Fruit fly (Drosophila melanogaster) whole organism, prepupa: ENCODE data around the gene CG14036.
A peak's percentile ranks its signal among the peaks of the same experiment; 100 is the strongest.

Source experiments
- Blimp-1 ChIP-seq: fragments of 200-800 bp; sonication (Bioruptor generic); optimal IDR thresholded peaks from 3 replicates; lab custom pipeline; 2017; ENCODE audit warnings: missing biosample characterization, missing genetic modification characterization, mild to moderate bottlenecking, moderate library complexity, missing genetic modification reagents
- CG11294 ChIP-seq: fragments of 200-800 bp; sonication (Bioruptor generic); IDR thresholded peaks from 2 replicates; pipeline ENCODE4 v1.3.6; 2022; ENCODE audit warnings: missing biosample characterization, missing genetic modification characterization
- CG11762 ChIP-seq: fragments of 200-800 bp; sonication (Bioruptor generic); optimal IDR thresholded peaks from 3 replicates; lab custom pipeline; 2016; ENCODE audit warnings: missing biosample characterization, missing genetic modification characterization; ENCODE audit not compliant: insufficient read depth
- CG11902 ChIP-seq: fragments of 200-800 bp; sonication (Bioruptor generic); optimal IDR thresholded peaks from 3 replicates; lab custom pipeline; 2016; ENCODE audit warnings: missing biosample characterization, missing genetic modification characterization
- CG15336 ChIP-seq: fragments of 200-800 bp; sonication (Bioruptor generic); IDR thresholded peaks from 2 replicates; pipeline ENCODE4 v1.3.6; 2022; ENCODE audit warnings: missing biosample characterization, missing genetic modification characterization
- CG1621 ChIP-seq: fragments of 200-800 bp; sonication (Bioruptor generic); optimal IDR thresholded peaks from 3 replicates; lab custom pipeline; 2018; ENCODE audit warnings: missing biosample characterization, mild to moderate bottlenecking, missing genetic modification characterization
- CG16779 ChIP-seq: fragments of 200-800 bp; sonication (Bioruptor generic); optimal IDR thresholded peaks from 3 replicates; lab custom pipeline; 2017; ENCODE audit warnings: missing biosample characterization, mild to moderate bottlenecking, missing genetic modification characterization
- CG3032 ChIP-seq: fragments of 200-800 bp; optimal IDR thresholded peaks from 2 replicates; lab custom pipeline; 2019; ENCODE audit warnings: missing biosample characterization, mild to moderate bottlenecking, missing genetic modification characterization, moderate library complexity
- CG31627 ChIP-seq: fragments of 200-800 bp; sonication (Bioruptor generic); optimal IDR thresholded peaks from 3 replicates; lab custom pipeline; 2016; ENCODE audit warnings: missing biosample characterization, missing genetic modification characterization
- CG32006 ChIP-seq: fragments of 200-800 bp; sonication (Bioruptor generic); optimal IDR thresholded peaks from 3 replicates; lab custom pipeline; 2017; ENCODE audit warnings: missing biosample characterization, mild to moderate bottlenecking, missing genetic modification characterization
- CG34406 ChIP-seq: fragments of 200-800 bp; sonication (Bioruptor generic); optimal IDR thresholded peaks from 3 replicates; lab custom pipeline; 2016; ENCODE audit warnings: missing biosample characterization, missing genetic modification characterization
- CG3919 ChIP-seq: fragments of 200-800 bp; sonication (Bioruptor generic); optimal IDR thresholded peaks from 3 replicates; lab custom pipeline; 2016; ENCODE audit warnings: missing biosample characterization, missing genetic modification characterization
- CG6163 ChIP-seq: fragments of 200-800 bp; sonication (Bioruptor generic); IDR thresholded peaks from 3 replicates; pipeline ENCODE4 v1.3.6; 2022; ENCODE audit warnings: missing biosample characterization, missing genetic modification characterization
- CG6792 ChIP-seq: fragments of 200-800 bp; sonication (Bioruptor generic); optimal IDR thresholded peaks from 3 replicates; lab custom pipeline; 2016; ENCODE audit warnings: missing biosample characterization, missing genetic modification characterization
- CG7368 ChIP-seq: fragments of 200-800 bp; sonication (Bioruptor generic); optimal IDR thresholded peaks from 3 replicates; lab custom pipeline; 2016; ENCODE audit warnings: missing biosample characterization, missing genetic modification characterization
- CG8119 ChIP-seq: fragments of 200-800 bp; sonication (Bioruptor generic); IDR thresholded peaks from 3 replicates; pipeline ENCODE4 v1.3.6; 2022; ENCODE audit warnings: missing biosample characterization, missing genetic modification characterization
- CG8632 ChIP-seq: fragments of 200-800 bp; sonication (Bioruptor generic); optimal IDR thresholded peaks from 3 replicates; lab custom pipeline; 2016; ENCODE audit warnings: missing biosample characterization, missing genetic modification characterization
- Eip75B ChIP-seq: fragments of 200-800 bp; sonication (Bioruptor generic); optimal IDR thresholded peaks from 3 replicates; lab custom pipeline; 2016; ENCODE audit warnings: missing biosample characterization, missing genetic modification characterization
- Eip78C ChIP-seq: fragments of 200-800 bp; sonication (Bioruptor generic); peaks from one replicate; lab custom pipeline; 2016; ENCODE audit warnings: missing biosample characterization, missing genetic modification characterization
- Ets21C ChIP-seq: fragments of 200-800 bp; sonication (Bioruptor generic); optimal IDR thresholded peaks from 3 replicates; lab custom pipeline; 2016; ENCODE audit warnings: missing biosample characterization, missing genetic modification characterization
- Ets96B ChIP-seq: fragments of 200-800 bp; optimal IDR thresholded peaks from 2 replicates; lab custom pipeline; 2019; ENCODE audit warnings: missing biosample characterization, mild to moderate bottlenecking, missing genetic modification characterization, moderate library complexity
- Gug ChIP-seq: fragments of 200-800 bp; sonication (Bioruptor generic); IDR thresholded peaks from 2 replicates; pipeline ENCODE4 v1.3.6; 2022; ENCODE audit warnings: missing biosample characterization, missing genetic modification characterization
- Hr38 ChIP-seq: sonication (Bioruptor generic); optimal IDR thresholded peaks from 2 replicates; lab custom pipeline; 2016; ENCODE audit warnings: missing biosample characterization, missing genetic modification characterization
- Hr39 ChIP-seq: fragments of 200-800 bp; sonication (Bioruptor generic); optimal IDR thresholded peaks from 2 replicates; lab custom pipeline; 2016; ENCODE audit warnings: missing biosample characterization, missing genetic modification characterization
- Hr4 ChIP-seq: fragments of 200-800 bp; sonication (Bioruptor generic); optimal IDR thresholded peaks from 3 replicates; lab custom pipeline; 2016; ENCODE audit warnings: missing biosample characterization, missing genetic modification characterization
- Lpt ChIP-seq: fragments of 200-800 bp; sonication (Bioruptor generic); optimal IDR thresholded peaks from 3 replicates; lab custom pipeline; 2016; ENCODE audit warnings: missing biosample characterization, missing genetic modification characterization
- Met ChIP-seq: fragments of 200-800 bp; sonication (Bioruptor generic); optimal IDR thresholded peaks from 3 replicates; lab custom pipeline; 2016; ENCODE audit warnings: missing biosample characterization, missing genetic modification characterization
- Smox ChIP-seq: fragments of 200-800 bp; sonication (Bioruptor generic); optimal IDR thresholded peaks from 3 replicates; lab custom pipeline; 2016; ENCODE audit warnings: missing biosample characterization, missing genetic modification characterization
- Sox14 ChIP-seq: fragments of 200-800 bp; sonication (Bioruptor generic); optimal IDR thresholded peaks from 3 replicates; lab custom pipeline; 2016; ENCODE audit warnings: missing biosample characterization, missing genetic modification characterization
- Sox15 ChIP-seq: fragments of 200-800 bp; sonication (Bioruptor generic); optimal IDR thresholded peaks from 3 replicates; lab custom pipeline; 2016; ENCODE audit warnings: missing biosample characterization, missing genetic modification characterization
- achi ChIP-seq: fragments of 200-800 bp; sonication (Bioruptor generic); optimal IDR thresholded peaks from 3 replicates; lab custom pipeline; 2016; ENCODE audit warnings: missing biosample characterization, missing genetic modification characterization
- acj6 ChIP-seq: fragments of 200-800 bp; sonication (Bioruptor generic); optimal IDR thresholded peaks from 3 replicates; lab custom pipeline; 2016; ENCODE audit warnings: missing biosample characterization, missing genetic modification characterization
- cyc ChIP-seq: fragments of 200-800 bp; sonication (Bioruptor generic); optimal IDR thresholded peaks from 3 replicates; lab custom pipeline; 2016; ENCODE audit warnings: missing biosample characterization, missing genetic modification characterization
- dac ChIP-seq: fragments of 200-800 bp; sonication (Bioruptor generic); optimal IDR thresholded peaks from 2 replicates; lab custom pipeline; 2017; ENCODE audit warnings: missing biosample characterization, mild to moderate bottlenecking, missing genetic modification characterization
- dsx ChIP-seq: fragments of 200-800 bp; optimal IDR thresholded peaks from 3 replicates; lab custom pipeline; 2019; ENCODE audit warnings: missing biosample characterization, mild to moderate bottlenecking, missing genetic modification characterization, moderate library complexity; ENCODE audit not compliant: poor library complexity, severe bottlenecking
- eg ChIP-seq: fragments of 200-800 bp; sonication (Bioruptor generic); IDR thresholded peaks from 3 replicates; pipeline ENCODE4 v1.3.6; 2022; ENCODE audit warnings: missing biosample characterization, missing genetic modification characterization
- esn ChIP-seq: fragments of 200-800 bp; sonication (Bioruptor generic); optimal IDR thresholded peaks from 2 replicates; lab custom pipeline; 2016; ENCODE audit warnings: missing biosample characterization, mild to moderate bottlenecking, missing genetic modification characterization, moderate library complexity
- fd59A ChIP-seq: fragments of 200-800 bp; sonication (Bioruptor generic); optimal IDR thresholded peaks from 2 replicates; lab custom pipeline; 2017; ENCODE audit warnings: missing biosample characterization, mild to moderate bottlenecking, missing genetic modification characterization, missing genetic modification reagents
- fkh ChIP-seq: fragments of 200-800 bp; sonication (Bioruptor generic); optimal IDR thresholded peaks from 3 replicates; lab custom pipeline; 2017; ENCODE audit warnings: missing biosample characterization, mild to moderate bottlenecking, missing genetic modification characterization, moderate library complexity
- lz ChIP-seq: fragments of 200-800 bp; sonication (Bioruptor generic); optimal IDR thresholded peaks from 3 replicates; lab custom pipeline; 2016; ENCODE audit warnings: missing biosample characterization, missing genetic modification characterization
- net ChIP-seq: fragments of 200-800 bp; sonication (Bioruptor generic); optimal IDR thresholded peaks from 3 replicates; lab custom pipeline; 2016; ENCODE audit warnings: missing biosample characterization, missing genetic modification characterization
- ss ChIP-seq, 2 experiments: fragments of 200-800 bp; sonication (Bioruptor generic); optimal IDR thresholded peaks; 2 replicates in 1 of 2; 3 replicates in 1 of 2; lab custom pipeline; 2017 to 2018; ENCODE audit warnings: mild to moderate bottlenecking in 2 of 2, missing biosample characterization in 2 of 2, missing genetic modification characterization in 2 of 2, moderate library complexity in 1 of 2
- svp ChIP-seq: fragments of 200-800 bp; sonication (Bioruptor generic); peaks from one replicate; lab custom pipeline; 2016; ENCODE audit warnings: missing biosample characterization, missing genetic modification characterization
- topi ChIP-seq: fragments of 200-800 bp; sonication (Bioruptor generic); optimal IDR thresholded peaks from 3 replicates; lab custom pipeline; 2016; ENCODE audit warnings: missing biosample characterization, missing genetic modification characterization
- vri ChIP-seq: fragments of 200-800 bp; sonication (Bioruptor generic); optimal IDR thresholded peaks from 3 replicates; lab custom pipeline; 2016; ENCODE audit warnings: missing biosample characterization, mild to moderate bottlenecking, missing genetic modification characterization

Gene CG14036

dm6 chr2L:5010784-5011260 lies 44.0 kb downstream of the CG14036 start, which contains the start of the genes CG31917, Tfb5 and SelT:
Gene CG31917 (minus strand): TSS chr2L:5010834.
Gene Tfb5 (minus strand): TSS chr2L:5010834.
Gene SelT (plus strand): TSS chr2L:5010922.
- TF ChIP-seq Hr39 (GFP tag; lab: Kevin White, UChicago) (peak; percentile 65), Ets96B (tag; lab: Kevin White, UChicago) (peak; percentile 52), Smox (GFP tag; lab: Kevin White, UChicago) (peak; percentile 59), CG31627 (GFP tag; lab: Kevin White, UChicago) (peak; percentile 58), Eip75B (GFP tag; lab: Kevin White, UChicago) (no peak), CG11762 (GFP tag; lab: Kevin White, UChicago) (no peak), eg (GFP tag; lab: Robert Waterston, UW) (peak; percentile 63; the same call in 2 of the 3 replicates), CG1621 (tag; lab: Kevin White, UChicago) (no peak), lz (GFP tag; lab: Kevin White, UChicago) (peak; percentile 65), Ets21C (peak; percentile 54), acj6 (GFP tag; lab: Kevin White, UChicago) (peak; percentile 65), Sox15 (peak; percentile 31), CG6163 (peak; percentile 12; the same call in 1 of the 3 replicates), Sox14 (GFP tag; lab: Kevin White, UChicago) (peak; percentile 50), esn (peak; percentile 73), CG11294 (GFP tag; lab: Robert Waterston, UW) (no peak), CG11902 (GFP tag; lab: Kevin White, UChicago) (peak; percentile 1), achi (GFP tag; lab: Kevin White, UChicago) (peak; percentile 33), Eip78C (GFP tag; lab: Kevin White, UChicago) (no peak), Hr4 (GFP tag; lab: Kevin White, UChicago) (no peak), CG8632 (GFP tag; lab: Kevin White, UChicago) (no peak), fd59A (no peak), CG16779 (tag; lab: Kevin White, UChicago) (no peak), CG32006 (GFP tag; lab: Kevin White, UChicago) (no peak), CG3032 (tag; lab: Kevin White, UChicago) (peak; percentile 48), CG6792 (GFP tag; lab: Kevin White, UChicago) (peak; percentile 42), CG34406 (GFP tag; lab: Kevin White, UChicago) (peak; percentile 5), svp (GFP tag; lab: Kevin White, UChicago) (peak; percentile 86), cyc (peak; percentile 58), topi (GFP tag; lab: Kevin White, UChicago) (peak; percentile 43), Hr38 (GFP tag; lab: Kevin White, UChicago) (no peak)

dm6 chr2L:5009306-5010030 lies 45.3 kb downstream of the CG14036 start, which contains the start of gene Rtnl1:
Gene Rtnl1 (minus strand): TSS chr2L:5009720.
- peak in 1 of 2 experiments; percentile 42 for TF ChIP-seq ss (GFP tag; optimal IDR thresholded peaks at IDR 0.05; lab: Kevin White, UChicago)
- TF ChIP-seq dac (GFP tag; lab: Kevin White, UChicago), result no peak
- 0 out of 2 replicates have a peak, but pooled peaks have one; percentile 14 for TF ChIP-seq CG15336 (GFP tag; lab: Robert Waterston, UW)
- no peak for TF ChIP-seq Smox (GFP tag; lab: Kevin White, UChicago)
- TF ChIP-seq net (GFP tag; lab: Kevin White, UChicago), result no peak
- TF ChIP-seq acj6 (GFP tag; lab: Kevin White, UChicago), result no peak
- no peak for TF ChIP-seq CG34406 (GFP tag; lab: Kevin White, UChicago)
- TF ChIP-seq eg (GFP tag; lab: Robert Waterston, UW), result no peak
- TF ChIP-seq topi (GFP tag; lab: Kevin White, UChicago), result peak; percentile 12
- TF ChIP-seq lz (GFP tag; lab: Kevin White, UChicago), result peak; percentile 35
- no peak for TF ChIP-seq CG8632 (GFP tag; lab: Kevin White, UChicago)
- no peak for TF ChIP-seq Hr38 (GFP tag; lab: Kevin White, UChicago)
- TF ChIP-seq Ets96B (tag; lab: Kevin White, UChicago), result no peak
- TF ChIP-seq CG3919 (GFP tag; lab: Kevin White, UChicago), result peak; percentile 21
- TF ChIP-seq CG8119 (GFP tag; lab: Robert Waterston, UW), result no peak
- peak; percentile 4 for TF ChIP-seq dsx (GFP tag; lab: Kevin White, UChicago)
- TF ChIP-seq CG1621 (tag; lab: Kevin White, UChicago), result peak; percentile 2
- TF ChIP-seq Hr39 (GFP tag; lab: Kevin White, UChicago), result no peak
- no peak for TF ChIP-seq Lpt (GFP tag; lab: Kevin White, UChicago)
- no peak for TF ChIP-seq CG7368 (GFP tag; lab: Kevin White, UChicago)
- TF ChIP-seq fkh (GFP tag; lab: Kevin White, UChicago), result no peak
- peak; percentile 23 for TF ChIP-seq Sox14 (GFP tag; lab: Kevin White, UChicago)
- TF ChIP-seq Gug (GFP tag; lab: Robert Waterston, UW), result no peak
- TF ChIP-seq CG6792 (GFP tag; lab: Kevin White, UChicago), result no peak
- peak; percentile 79 for TF ChIP-seq Eip78C (GFP tag; lab: Kevin White, UChicago)
- no peak for TF ChIP-seq CG11762 (GFP tag; lab: Kevin White, UChicago)
- no peak for TF ChIP-seq Met (GFP tag; lab: Kevin White, UChicago)
- TF ChIP-seq fd59A, result no peak
- no peak for TF ChIP-seq svp (GFP tag; lab: Kevin White, UChicago)
- TF ChIP-seq Blimp-1 (GFP tag; lab: Kevin White, UChicago), result no peak
- peak; percentile 30 for TF ChIP-seq vri
- peak; percentile 1 for TF ChIP-seq CG16779 (tag; lab: Kevin White, UChicago)
- TF ChIP-seq CG3032 (tag; lab: Kevin White, UChicago), result peak; percentile 17
- no peak for TF ChIP-seq CG31627 (GFP tag; lab: Kevin White, UChicago)
